Worm (Caenorhabditis elegans): ENCODE results near the gene str-253.

DNA sequence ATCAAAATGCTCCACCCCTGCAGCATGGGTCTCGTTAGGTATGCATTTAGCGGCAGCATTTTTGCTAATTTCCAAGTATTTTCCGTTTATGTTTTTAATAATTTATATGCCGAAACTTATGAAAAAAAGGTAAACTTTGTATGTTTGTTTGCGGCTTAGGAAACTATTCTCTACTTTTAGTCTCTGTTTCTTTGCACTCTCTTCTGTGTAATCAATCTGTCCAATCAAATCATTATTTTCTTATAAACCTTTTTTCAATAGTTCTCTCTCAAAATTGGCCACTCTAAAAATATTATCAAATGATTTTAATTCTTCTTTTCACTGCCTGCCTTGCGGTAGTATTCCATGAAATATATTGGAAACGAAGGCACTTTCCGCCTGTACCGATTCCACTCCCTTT lies 16.4 kb downstream of the str-253 start:
- TF ChIP-seq tbx-2 (tag; optimal IDR thresholded peaks at IDR 0.05) = no peak
- TF ChIP-seq hlh-8 (tag; optimal IDR thresholded peaks at IDR 0.05) = no peak
- TF ChIP-seq pag-3 (tag; optimal IDR thresholded peaks at IDR 0.05; ENCODE audit: borderline replicate concordance) = no peak
- TF ChIP-seq ceh-9 (tag; optimal IDR thresholded peaks at IDR 0.05) = no peak
- TF ChIP-seq nhr-11 (tag; optimal IDR thresholded peaks at IDR 0.05) = no peak
- no peak for TF ChIP-seq pqm-1 (tag; optimal IDR thresholded peaks at IDR 0.05)
- no peak for TF ChIP-seq ceh-19 (GFP tag; optimal IDR thresholded peaks at IDR 0.05)
- no peak for TF ChIP-seq hlh-6 (tag; optimal IDR thresholded peaks at IDR 0.05)
- TF ChIP-seq dmd-4 (tag; optimal IDR thresholded peaks at IDR 0.05; ENCODE audit: borderline replicate concordance) = no peak
